Worm (Caenorhabditis elegans) whole organism, L4/young adult: ENCODE results near the gene hmt-1.

Source experiments
- W03F9.2 ChIP-seq: fragments of 150-350 bp; optimal IDR thresholded peaks from 2 replicates; lab custom pipeline; 2014; ENCODE audit warnings: missing biosample characterization, missing genetic modification characterization
- dao-5 ChIP-seq: sonication (generic microtip); optimal IDR thresholded peaks from 2 replicates; lab custom pipeline; 2016; ENCODE audit warnings: missing genotype, missing genetic modification characterization, moderate library complexity, missing compliant biosample characterization

DNA sequence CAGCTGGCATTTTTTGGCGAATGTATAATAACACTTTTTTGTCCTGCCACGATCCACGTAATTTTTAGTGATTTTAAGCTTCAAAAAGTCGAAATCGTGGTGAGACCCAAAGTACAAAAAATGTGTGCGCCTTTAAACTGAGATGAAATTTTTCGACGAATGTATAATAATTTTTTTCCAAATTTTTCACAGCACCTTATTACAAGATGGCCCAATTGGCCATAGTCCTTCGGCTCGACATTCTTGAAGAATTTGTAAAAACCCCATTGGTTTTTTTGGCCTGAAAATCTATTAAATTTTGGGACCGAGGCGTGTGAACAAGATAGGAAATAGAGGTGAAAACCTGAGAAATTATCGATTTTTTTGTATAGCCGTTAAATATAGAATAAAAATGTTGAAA lies 16.2 kb upstream of the hmt-1 start:
- TF ChIP-seq W03F9.2 (tag; lab: Kevin White, UChicago) (no peak), dao-5 (no peak)
